Worm (Caenorhabditis elegans) whole organism, late embryonic: Measurements from ENCODE around the gene magu-2.

Source experiments
- C08G9.2 ChIP-seq: sonication (generic microtip); optimal IDR thresholded peaks from 2 replicates; lab custom pipeline; 2016; ENCODE audit warnings: mild to moderate bottlenecking, missing genetic modification characterization, moderate library complexity, missing compliant biosample characterization
- tbx-2 ChIP-seq: sonication (generic microtip); optimal IDR thresholded peaks from 2 replicates; lab custom pipeline; 2016; ENCODE audit warnings: missing genetic modification characterization, missing compliant biosample characterization

ce11 chrV:8776270-8776669 lies 24.6 kb downstream of the magu-2 start, which contains the start of gene B0507.1:
- TF ChIP-seq tbx-2 = no peak
- TF ChIP-seq C08G9.2 (tag; lab: Kevin White, UChicago) = no peak
